Worm (Caenorhabditis elegans): ENCODE results near the gene F18E3.11.

- TF ChIP-seq W03F9.2 (tag; optimal IDR thresholded peaks at IDR 0.05) = no peak
- TF ChIP-seq dao-5 (tag; optimal IDR thresholded peaks at IDR 0.05) = no peak
- no peak for TF ChIP-seq him-1 (tag; optimal IDR thresholded peaks at IDR 0.05)
These were observed 41.7 kb downstream of the F18E3.11 start, which contains the start of gene F25E5.2 for ce11 chrV:7455008-7455407.

Data from whole organism, L4/young adult.